Fruit fly (Drosophila melanogaster) whole organism, embryonic: ENCODE measurements around the gene Shc.

ENCODE experiments used
- BtbVII ChIP-seq: fragments of 200-800 bp; sonication (Bioruptor generic); optimal IDR thresholded peaks from 3 replicates; lab custom pipeline; 2017; ENCODE audit warnings: missing biosample characterization, mild to moderate bottlenecking, missing genetic modification characterization
- CG10267 ChIP-seq: fragments of 200-800 bp; sonication (Bioruptor generic); optimal IDR thresholded peaks from 2 replicates; lab custom pipeline; 2018; ENCODE audit warnings: missing biosample characterization, mild to moderate bottlenecking, missing genetic modification characterization, moderate library complexity
- CG10321 ChIP-seq: fragments of 200-800 bp; sonication (Bioruptor generic); IDR thresholded peaks from 2 replicates; pipeline ENCODE4 v1.3.6; 2022; ENCODE audit warnings: missing biosample characterization, missing genetic modification characterization
- CG10543 ChIP-seq: fragments of 200-800 bp; sonication (Bioruptor generic); optimal IDR thresholded peaks from 3 replicates; lab custom pipeline; 2017; ENCODE audit warnings: missing biosample characterization, mild to moderate bottlenecking, missing genetic modification characterization, moderate library complexity
- CG10959 ChIP-seq: fragments of 200-800 bp; sonication (Bioruptor generic); IDR thresholded peaks from 2 replicates; pipeline ENCODE4 v1.3.6; 2022; ENCODE audit warnings: missing biosample characterization, missing genetic modification characterization
- CG11723 ChIP-seq: fragments of 200-800 bp; sonication (Bioruptor generic); optimal IDR thresholded peaks from 2 replicates; lab custom pipeline; 2017; ENCODE audit warnings: missing biosample characterization, mild to moderate bottlenecking, missing genetic modification characterization
- CG12104 ChIP-seq: fragments of 200-800 bp; sonication (Bioruptor generic); optimal IDR thresholded peaks from 3 replicates; lab custom pipeline; 2016; ENCODE audit warnings: missing biosample characterization, missing genetic modification characterization
- CG15073 ChIP-seq: fragments of 200-800 bp; sonication (Bioruptor generic); optimal IDR thresholded peaks from 2 replicates; lab custom pipeline; 2016; ENCODE audit warnings: missing biosample characterization, missing genetic modification characterization
- CG15601 ChIP-seq: fragments of 200-800 bp; sonication (Bioruptor generic); optimal IDR thresholded peaks from 3 replicates; lab custom pipeline; 2019; ENCODE audit warnings: missing biosample characterization, mild to moderate bottlenecking, missing genetic modification characterization, moderate library complexity
- CG16779 ChIP-seq: fragments of 200-800 bp; sonication (Bioruptor generic); IDR thresholded peaks from 2 replicates; pipeline ENCODE4 v1.3.6; 2022; ENCODE audit warnings: missing biosample characterization, missing genetic modification characterization
- CG16863 ChIP-seq: fragments of 200-800 bp; sonication (Bioruptor generic); optimal IDR thresholded peaks from 3 replicates; lab custom pipeline; 2016; ENCODE audit warnings: missing biosample characterization, missing genetic modification characterization
- CG17912 ChIP-seq: fragments of 200-800 bp; sonication (Bioruptor generic); optimal IDR thresholded peaks from 2 replicates; lab custom pipeline; 2018; ENCODE audit warnings: missing biosample characterization, mild to moderate bottlenecking, missing genetic modification characterization
- CG18619 ChIP-seq: fragments of 200-800 bp; sonication (Bioruptor generic); optimal IDR thresholded peaks from 3 replicates; lab custom pipeline; 2017; ENCODE audit warnings: missing biosample characterization, mild to moderate bottlenecking, missing genetic modification characterization
- CG2116 ChIP-seq: fragments of 200-800 bp; sonication (Bioruptor generic); optimal IDR thresholded peaks from 3 replicates; lab custom pipeline; 2018; ENCODE audit warnings: missing biosample characterization, mild to moderate bottlenecking, missing genetic modification characterization
- CG3847 ChIP-seq: fragments of 200-800 bp; sonication (Bioruptor generic); IDR thresholded peaks from 2 replicates; pipeline ENCODE4 v1.3.6; 2022; ENCODE audit warnings: missing biosample characterization, missing genetic modification characterization
- CG42726 ChIP-seq: fragments of 200-800 bp; sonication (Bioruptor generic); IDR thresholded peaks from 2 replicates; pipeline ENCODE4 v1.3.6; 2022; ENCODE audit warnings: missing biosample characterization, missing genetic modification characterization; ENCODE audit not compliant: partially characterized antibody
- CG4820 ChIP-seq: fragments of 200-800 bp; sonication (Bioruptor generic); optimal IDR thresholded peaks from 3 replicates; lab custom pipeline; 2016; ENCODE audit warnings: missing biosample characterization, missing genetic modification characterization
- CG6175 ChIP-seq: fragments of 200-800 bp; sonication (Bioruptor generic); IDR thresholded peaks from 3 replicates; pipeline ENCODE4 v1.3.6; 2022; ENCODE audit warnings: missing biosample characterization, missing genetic modification characterization
- CG8089 ChIP-seq: fragments of 200-800 bp; sonication (Bioruptor generic); optimal IDR thresholded peaks from 3 replicates; lab custom pipeline; 2016; ENCODE audit warnings: missing biosample characterization, missing genetic modification characterization
- CG8478 ChIP-seq: fragments of >200 bp; optimal IDR thresholded peaks from 2 replicates; lab custom pipeline; 2018
- CG9932 ChIP-seq: fragments of 200-800 bp; sonication (Bioruptor generic); IDR thresholded peaks from 2 replicates; pipeline ENCODE4 v1.3.6; 2022; ENCODE audit warnings: missing biosample characterization, missing genetic modification characterization
- D ChIP-seq, 2 experiments: fragments of 200-800 bp in 1 of 2; fragments of >200 bp in 1 of 2; sonication (Bioruptor generic) in 1 of 2; optimal IDR thresholded peaks; 2 replicates in 1 of 2; 3 replicates in 1 of 2; lab custom pipeline; 2017; ENCODE audit warnings: mild to moderate bottlenecking in 1 of 2, missing biosample characterization in 1 of 2, missing genetic modification characterization in 1 of 2, missing genetic modification reagents in 1 of 2
- Deaf1 ChIP-seq: fragments of 200-800 bp; optimal IDR thresholded peaks from 3 replicates; lab custom pipeline; 2019; ENCODE audit warnings: missing biosample characterization, mild to moderate bottlenecking, missing genetic modification characterization, moderate library complexity
- Doc2 ChIP-seq: fragments of 200-800 bp; sonication (Bioruptor generic); IDR thresholded peaks from 2 replicates; pipeline ENCODE4 v1.3.6; 2022; ENCODE audit warnings: missing biosample characterization, missing genetic modification characterization
- Drgx ChIP-seq: fragments of 200-800 bp; sonication (Bioruptor generic); IDR thresholded peaks from 2 replicates; pipeline ENCODE4 v1.3.6; 2022; ENCODE audit warnings: missing biosample characterization, missing genetic modification characterization
- Fer1 ChIP-seq: fragments of 200-800 bp; sonication (Bioruptor generic); optimal IDR thresholded peaks from 2 replicates; lab custom pipeline; 2017; ENCODE audit warnings: missing biosample characterization, mild to moderate bottlenecking, missing genetic modification characterization
- HLH4C ChIP-seq: fragments of 200-800 bp; sonication (Bioruptor generic); IDR thresholded peaks from 3 replicates; pipeline ENCODE4 v1.3.6; 2022; ENCODE audit warnings: missing biosample characterization, missing genetic modification characterization; ENCODE audit not compliant: partially characterized antibody
- Hr78 ChIP-seq, 2 experiments: fragments of 200-800 bp in 1 of 2; fragments of >200 bp in 1 of 2; sonication (Bioruptor generic) in 1 of 2; optimal IDR thresholded peaks; 2 replicates each; lab custom pipeline; 2017 to 2019; ENCODE audit warnings: missing biosample characterization in 2 of 2, missing genetic modification characterization in 2 of 2, mild to moderate bottlenecking in 1 of 2, moderate library complexity in 1 of 2
- Lim3 ChIP-seq: fragments of 200-800 bp; sonication (Bioruptor generic); IDR thresholded peaks from 2 replicates; pipeline ENCODE4 v1.3.6; 2022; ENCODE audit warnings: missing biosample characterization, missing genetic modification characterization
- Mrtf ChIP-seq: fragments of 200-800 bp; sonication (Bioruptor generic); IDR thresholded peaks from 3 replicates; pipeline ENCODE4 v1.3.6; 2022; ENCODE audit warnings: missing biosample characterization, missing genetic modification characterization
- Nf-YA ChIP-seq: fragments of 200-800 bp; sonication (Bioruptor generic); IDR thresholded peaks from 2 replicates; pipeline ENCODE4 v1.3.6; 2022; ENCODE audit warnings: missing biosample characterization, missing genetic modification characterization
- Opbp ChIP-seq: fragments of 200-800 bp; sonication (Bioruptor generic); IDR thresholded peaks from 3 replicates; pipeline ENCODE4 v1.3.6; 2022; ENCODE audit warnings: missing biosample characterization, missing genetic modification characterization; ENCODE audit not compliant: partially characterized antibody
- ato ChIP-seq: fragments of 200-800 bp; sonication (Bioruptor generic); IDR thresholded peaks from 2 replicates; pipeline ENCODE4 v1.3.6; 2022; ENCODE audit warnings: missing biosample characterization, missing genetic modification characterization; ENCODE audit not compliant: partially characterized antibody
- br ChIP-seq: fragments of >200 bp; optimal IDR thresholded peaks from 2 replicates; lab custom pipeline; 2017
- chif ChIP-seq, 2 experiments: fragments of 200-800 bp; sonication (Bioruptor generic); optimal IDR thresholded peaks; 3 replicates each; lab custom pipeline; 2016; ENCODE audit warnings: missing biosample characterization in 2 of 2, missing genetic modification characterization in 2 of 2
- corto ChIP-seq: fragments of 200-800 bp; sonication (Bioruptor generic); optimal IDR thresholded peaks from 2 replicates; lab custom pipeline; 2016; ENCODE audit warnings: missing biosample characterization, mild to moderate bottlenecking, missing genetic modification characterization, moderate library complexity
- da ChIP-seq: fragments of 200-800 bp; sonication (Bioruptor generic); optimal IDR thresholded peaks from 2 replicates; lab custom pipeline; 2016; ENCODE audit warnings: missing biosample characterization, missing genetic modification characterization
- dimm ChIP-seq: fragments of 200-800 bp; sonication (Bioruptor generic); IDR thresholded peaks from 2 replicates; pipeline ENCODE4 v1.3.6; 2022; ENCODE audit warnings: missing biosample characterization, missing genetic modification characterization
- emc ChIP-seq: fragments of 200-800 bp; sonication (Bioruptor generic); optimal IDR thresholded peaks from 2 replicates; lab custom pipeline; 2016; ENCODE audit warnings: missing biosample characterization, missing genetic modification characterization
- eve ChIP-seq, 2 experiments: fragments of >200 bp; optimal IDR thresholded peaks; 2 replicates each; lab custom pipeline; 2017; ENCODE audit warnings: missing biosample characterization in 2 of 2, missing genetic modification characterization in 2 of 2
- her ChIP-seq: fragments of 200-800 bp; sonication (Bioruptor generic); optimal IDR thresholded peaks from 2 replicates; lab custom pipeline; 2016; ENCODE audit warnings: missing biosample characterization, missing genetic modification characterization
- onecut ChIP-seq: fragments of 200-800 bp; sonication (Bioruptor generic); IDR thresholded peaks from 2 replicates; pipeline ENCODE4 v1.3.6; 2022; ENCODE audit warnings: missing biosample characterization, missing genetic modification characterization
- pfk ChIP-seq: fragments of 200-800 bp; sonication (Bioruptor generic); optimal IDR thresholded peaks from 2 replicates; lab custom pipeline; 2018; ENCODE audit warnings: missing biosample characterization, mild to moderate bottlenecking, missing genetic modification characterization, moderate library complexity
- sens-2 ChIP-seq: fragments of 200-800 bp; sonication (Bioruptor generic); IDR thresholded peaks from 2 replicates; pipeline ENCODE4 v1.3.6; 2022; ENCODE audit warnings: missing biosample characterization, missing genetic modification characterization
- tap ChIP-seq: fragments of 200-800 bp; optimal IDR thresholded peaks from 3 replicates; lab custom pipeline; 2019; ENCODE audit warnings: missing biosample characterization, mild to moderate bottlenecking, missing genetic modification characterization, moderate library complexity
- tio ChIP-seq: fragments of 200-800 bp; sonication (Bioruptor generic); optimal IDR thresholded peaks from 2 replicates; lab custom pipeline; 2017; ENCODE audit warnings: missing biosample characterization, missing genetic modification characterization, inconsistent platforms
- trem ChIP-seq: fragments of 200-800 bp; optimal IDR thresholded peaks from 3 replicates; lab custom pipeline; 2019; ENCODE audit warnings: missing biosample characterization, mild to moderate bottlenecking, missing genetic modification characterization, moderate library complexity
- unpg ChIP-seq: fragments of 200-800 bp; sonication (Bioruptor generic); optimal IDR thresholded peaks from 3 replicates; lab custom pipeline; 2018; ENCODE audit warnings: missing biosample characterization, mild to moderate bottlenecking, missing genetic modification characterization, moderate library complexity
- zf30C ChIP-seq: fragments of 200-800 bp; sonication (Bioruptor generic); optimal IDR thresholded peaks from 3 replicates; lab custom pipeline; 2018; ENCODE audit warnings: missing biosample characterization, mild to moderate bottlenecking, missing genetic modification characterization

The Shc gene

dm6 chr3L:9429665-9430607, 3.1 kb downstream of the Shc start, which contains the start of the genes RpS17 and MTF-1 (continued):
- TF ChIP-seq onecut (GFP tag; lab: Robert Waterston, UW): peak; percentile 70
- peak; percentile 23 for TF ChIP-seq pfk (GFP tag; lab: Kevin White, UChicago)
- TF ChIP-seq Opbp (GFP tag; lab: Robert Waterston, UW): no peak
- peak; percentile 73 for TF ChIP-seq Nf-YA (GFP tag; lab: Robert Waterston, UW)
- TF ChIP-seq CG10321 (GFP tag; lab: Robert Waterston, UW): peak; percentile 39; the same call in 1 of the 2 replicates
- no peak for TF ChIP-seq CG8478 (lab: Kevin White, UChicago)
- TF ChIP-seq CG2116: peak; percentile 64
- TF ChIP-seq Mrtf (GFP tag; lab: Robert Waterston, UW): no peak
- TF ChIP-seq CG11723 (GFP tag; lab: Kevin White, UChicago): peak; percentile 26
- TF ChIP-seq br (lab: Kevin White, UChicago): no peak
- TF ChIP-seq BtbVII (GFP tag; lab: Kevin White, UChicago): peak; percentile 60
- no peak for TF ChIP-seq CG15073
- TF ChIP-seq CG17912 (GFP tag; lab: Kevin White, UChicago): peak; percentile 78
- no peak for TF ChIP-seq eve (GFP tag; optimal IDR thresholded peaks at IDR 0.05; lab: Kevin White, UChicago)
- TF ChIP-seq HLH4C: no peak
- TF ChIP-seq CG3847: peak; percentile 34; the same call in 1 of the 2 replicates
- no peak for TF ChIP-seq CG16863 (GFP tag; lab: Kevin White, UChicago)
- peak in 1 of 2 experiments; percentile 24 for TF ChIP-seq chif (GFP tag; optimal IDR thresholded peaks at IDR 0.05; lab: Kevin White, UChicago)
- peak; percentile 3 for TF ChIP-seq zf30C (GFP tag; lab: Kevin White, UChicago)
- TF ChIP-seq CG12104 (GFP tag; lab: Kevin White, UChicago): peak; percentile 5
- TF ChIP-seq Fer1 (GFP tag; lab: Kevin White, UChicago): peak; percentile 61
- no peak for TF ChIP-seq Drgx
- TF ChIP-seq corto (GFP tag; lab: Kevin White, UChicago): no peak
- no peak for TF ChIP-seq D (optimal IDR thresholded peaks at IDR 0.05; lab: Kevin White, UChicago)
- no peak for TF ChIP-seq D (GFP tag; optimal IDR thresholded peaks at IDR 0.05; lab: Kevin White, UChicago)
- TF ChIP-seq CG4820 (GFP tag; lab: Kevin White, UChicago): no peak
- peak; percentile 19 for TF ChIP-seq trem
- no peak for TF ChIP-seq CG6175 (GFP tag; lab: Robert Waterston, UW)
- TF ChIP-seq tap (tag; lab: Kevin White, UChicago): peak; percentile 26
- no peak for TF ChIP-seq Doc2 (GFP tag; lab: Robert Waterston, UW)
- no peak for TF ChIP-seq CG10959 (GFP tag; lab: Robert Waterston, UW)
- TF ChIP-seq CG15601 (tag; lab: Kevin White, UChicago): peak; percentile 63
- no peak for TF ChIP-seq da (GFP tag; lab: Kevin White, UChicago)
- 0 out of 2 replicates have a peak, but pooled peaks have one; percentile 27 for TF ChIP-seq sens-2 (GFP tag; lab: Robert Waterston, UW)
- TF ChIP-seq CG8089 (GFP tag; lab: Kevin White, UChicago): peak; percentile 22
- TF ChIP-seq CG9932: no peak; the same call in 1 of the 2 replicates
- peak; percentile 52 for TF ChIP-seq CG18619 (GFP tag; lab: Kevin White, UChicago)
- no peak for TF ChIP-seq Hr78 (GFP tag; optimal IDR thresholded peaks at IDR 0.05; lab: Kevin White, UChicago)
- peak; percentile 10 for TF ChIP-seq Deaf1 (tag; lab: Kevin White, UChicago)
- TF ChIP-seq CG16779: no peak
- peak; percentile 45 for TF ChIP-seq CG10267 (tag; lab: Kevin White, UChicago)
- TF ChIP-seq CG10543 (GFP tag; lab: Kevin White, UChicago): peak; percentile 22
- peak; percentile 60 for TF ChIP-seq unpg
- TF ChIP-seq dimm: no peak
- peak; percentile 47 for TF ChIP-seq tio
- no peak for TF ChIP-seq ato
- no peak for TF ChIP-seq her (GFP tag; lab: Kevin White, UChicago)
- no peak for TF ChIP-seq Lim3 (GFP tag; lab: Robert Waterston, UW)
- no peak for TF ChIP-seq emc
- TF ChIP-seq CG42726 (GFP tag; lab: Robert Waterston, UW): no peak
